Fruit fly (Drosophila melanogaster) whole organism, embryonic: ENCODE measurements around the gene CG33796.

ENCODE experiments used
- Antp ChIP-seq: fragments of 200-800 bp; sonication (Bioruptor generic); optimal IDR thresholded peaks from 3 replicates; lab custom pipeline; 2016; ENCODE audit warnings: missing biosample characterization, missing genetic modification characterization
- Blimp-1 ChIP-seq: fragments of 200-800 bp; sonication (Bioruptor generic); optimal IDR thresholded peaks from 3 replicates; lab custom pipeline; 2018; ENCODE audit warnings: missing biosample characterization, missing genetic modification characterization, mild to moderate bottlenecking, moderate library complexity, missing genetic modification reagents
- CG10321 ChIP-seq: fragments of 200-800 bp; sonication (Bioruptor generic); IDR thresholded peaks from 2 replicates; pipeline ENCODE4 v1.3.6; 2022; ENCODE audit warnings: missing biosample characterization, missing genetic modification characterization
- CG10654 ChIP-seq: fragments of 200-800 bp; sonication (Bioruptor generic); optimal IDR thresholded peaks from 2 replicates; lab custom pipeline; 2016; ENCODE audit warnings: missing biosample characterization, missing genetic modification characterization
- CG11695 ChIP-seq: fragments of 200-800 bp; sonication (Bioruptor generic); IDR thresholded peaks from 3 replicates; pipeline ENCODE4 v1.3.6; 2022; ENCODE audit warnings: missing biosample characterization, missing genetic modification characterization
- CG12299 ChIP-seq: fragments of 200-800 bp; sonication (Bioruptor generic); optimal IDR thresholded peaks from 2 replicates; lab custom pipeline; 2018; ENCODE audit warnings: missing biosample characterization, mild to moderate bottlenecking, missing genetic modification characterization
- CG13775 ChIP-seq: fragments of 200-800 bp; sonication (Bioruptor generic); optimal IDR thresholded peaks from 3 replicates; lab custom pipeline; 2017; ENCODE audit warnings: missing biosample characterization, mild to moderate bottlenecking, missing genetic modification characterization
- CG14667 ChIP-seq: fragments of 200-800 bp; sonication (Bioruptor generic); IDR thresholded peaks from 2 replicates; pipeline ENCODE4 v1.3.6; 2022; ENCODE audit warnings: missing biosample characterization, missing genetic modification characterization
- CG17361 ChIP-seq: fragments of 200-800 bp; sonication (Bioruptor generic); IDR thresholded peaks from 3 replicates; pipeline ENCODE4 v1.3.6; 2022; ENCODE audit warnings: missing biosample characterization, missing genetic modification characterization
- CG17829 ChIP-seq: fragments of 200-800 bp; optimal IDR thresholded peaks from 2 replicates; lab custom pipeline; 2019; ENCODE audit warnings: missing biosample characterization, mild to moderate bottlenecking, missing genetic modification characterization, moderate library complexity
- CG1792 ChIP-seq: fragments of 200-800 bp; sonication (Bioruptor generic); optimal IDR thresholded peaks from 2 replicates; lab custom pipeline; 2016; ENCODE audit warnings: missing biosample characterization, missing genetic modification characterization
- CG2199 ChIP-seq: fragments of 200-800 bp; sonication (Bioruptor generic); IDR thresholded peaks from 3 replicates; pipeline ENCODE4 v1.3.6; 2022; ENCODE audit warnings: missing biosample characterization, missing genetic modification characterization
- CG2678 ChIP-seq: fragments of 200-800 bp; sonication (Bioruptor generic); optimal IDR thresholded peaks from 3 replicates; lab custom pipeline; 2019; ENCODE audit warnings: missing biosample characterization, mild to moderate bottlenecking, missing genetic modification characterization, moderate library complexity
- CG3163 ChIP-seq: fragments of 200-800 bp; sonication (Bioruptor generic); optimal IDR thresholded peaks from 3 replicates; lab custom pipeline; 2016; ENCODE audit warnings: missing biosample characterization, missing genetic modification characterization
- CG3407 ChIP-seq: fragments of 200-800 bp; sonication (Bioruptor generic); optimal IDR thresholded peaks from 2 replicates; lab custom pipeline; 2018; ENCODE audit warnings: missing biosample characterization, mild to moderate bottlenecking, missing genetic modification characterization
- CG34422 ChIP-seq: fragments of 200-800 bp; sonication (Bioruptor generic); IDR thresholded peaks from 3 replicates; pipeline ENCODE4 v1.3.6; 2022; ENCODE audit warnings: missing biosample characterization, missing genetic modification characterization
- CG4617 ChIP-seq: fragments of 200-800 bp; sonication (Bioruptor generic); optimal IDR thresholded peaks from 3 replicates; lab custom pipeline; 2016; ENCODE audit warnings: missing biosample characterization, missing genetic modification characterization, borderline replicate concordance
- CG6175 ChIP-seq: fragments of 200-800 bp; sonication (Bioruptor generic); IDR thresholded peaks from 3 replicates; pipeline ENCODE4 v1.3.6; 2022; ENCODE audit warnings: missing biosample characterization, missing genetic modification characterization
- CG7987 ChIP-seq: fragments of 200-800 bp; sonication (Bioruptor generic); optimal IDR thresholded peaks from 2 replicates; lab custom pipeline; 2018; ENCODE audit warnings: missing biosample characterization, mild to moderate bottlenecking, missing genetic modification characterization, moderate library complexity
- CG8765 ChIP-seq: fragments of 200-800 bp; sonication (Bioruptor generic); IDR thresholded peaks from 2 replicates; pipeline ENCODE4 v1.3.6; 2022; ENCODE audit warnings: missing biosample characterization, missing genetic modification characterization
- CG9797 ChIP-seq: fragments of 200-800 bp; sonication (Bioruptor generic); optimal IDR thresholded peaks from 3 replicates; lab custom pipeline; 2018; ENCODE audit warnings: missing biosample characterization, mild to moderate bottlenecking, missing genetic modification characterization
- D19A ChIP-seq: fragments of 200-800 bp; optimal IDR thresholded peaks from 3 replicates; lab custom pipeline; 2019; ENCODE audit warnings: missing biosample characterization, mild to moderate bottlenecking, missing genetic modification characterization, moderate library complexity
- Dek ChIP-seq: fragments of 200-800 bp; sonication (Bioruptor generic); optimal IDR thresholded peaks from 3 replicates; lab custom pipeline; 2019; ENCODE audit warnings: missing biosample characterization, mild to moderate bottlenecking, missing genetic modification characterization, moderate library complexity
- Dip2 ChIP-seq: fragments of 200-800 bp; sonication (Bioruptor generic); IDR thresholded peaks from 2 replicates; pipeline ENCODE4 v1.3.6; 2022; ENCODE audit warnings: missing biosample characterization, missing genetic modification characterization
- Fer3 ChIP-seq: fragments of 200-800 bp; sonication (Bioruptor generic); optimal IDR thresholded peaks from 2 replicates; lab custom pipeline; 2018; ENCODE audit warnings: missing biosample characterization, mild to moderate bottlenecking, missing genetic modification characterization, moderate library complexity
- GATAe ChIP-seq: fragments of 200-800 bp; sonication (Bioruptor generic); conservative IDR thresholded peaks from 2 replicates; pipeline ENCODE4 v1.3.6; 2022; ENCODE audit warnings: missing biosample characterization, missing genetic modification characterization
- H15 ChIP-seq: fragments of 200-800 bp; sonication (Bioruptor generic); IDR thresholded peaks from 3 replicates; pipeline ENCODE4 v1.3.6; 2022; ENCODE audit warnings: missing biosample characterization, missing genetic modification characterization
- Hey ChIP-seq: fragments of 200-800 bp; sonication (Bioruptor generic); optimal IDR thresholded peaks from 3 replicates; lab custom pipeline; 2018; ENCODE audit warnings: missing biosample characterization, mild to moderate bottlenecking, missing genetic modification characterization
- Lim3 ChIP-seq: fragments of 200-800 bp; sonication (Bioruptor generic); IDR thresholded peaks from 2 replicates; pipeline ENCODE4 v1.3.6; 2022; ENCODE audit warnings: missing biosample characterization, missing genetic modification characterization
- Mrtf ChIP-seq: fragments of 200-800 bp; sonication (Bioruptor generic); IDR thresholded peaks from 3 replicates; pipeline ENCODE4 v1.3.6; 2022; ENCODE audit warnings: missing biosample characterization, missing genetic modification characterization
- NC2α ChIP-seq: fragments of 200-800 bp; sonication (Bioruptor generic); optimal IDR thresholded peaks from 2 replicates; lab custom pipeline; 2016; ENCODE audit warnings: missing biosample characterization, missing genetic modification characterization
- Scr ChIP-seq: fragments of 200-800 bp; sonication (Bioruptor generic); IDR thresholded peaks from 2 replicates; pipeline ENCODE4 v1.3.6; 2022; ENCODE audit warnings: missing biosample characterization, missing genetic modification characterization; ENCODE audit not compliant: partially characterized antibody
- Side ChIP-seq: fragments of 200-800 bp; sonication (Bioruptor generic); optimal IDR thresholded peaks from 2 replicates; lab custom pipeline; 2016; ENCODE audit warnings: missing biosample characterization, missing genetic modification characterization
- Trl ChIP-seq, 3 experiments: fragments of >200 bp in 2 of 3; fragments of 200-800 bp in 1 of 3; sonication (Bioruptor generic) in 1 of 3; optimal IDR thresholded peaks; 2 replicates in 1 of 3; 3 replicates in 2 of 3; lab custom pipeline; 2016 to 2017; ENCODE audit warnings: missing biosample characterization in 1 of 3, missing genetic modification characterization in 1 of 3
- ash1 ChIP-seq: fragments of 200-800 bp; sonication (Bioruptor generic); optimal IDR thresholded peaks from 2 replicates; lab custom pipeline; 2018; ENCODE audit warnings: missing biosample characterization, mild to moderate bottlenecking, missing genetic modification characterization
- cas ChIP-seq: fragments of 200-800 bp; sonication (Bioruptor generic); IDR thresholded peaks from 2 replicates; pipeline ENCODE4 v1.3.6; 2022; ENCODE audit warnings: missing biosample characterization, missing genetic modification characterization
- cg ChIP-seq: fragments of 200-800 bp; sonication (Bioruptor generic); optimal IDR thresholded peaks from 3 replicates; lab custom pipeline; 2019; ENCODE audit warnings: missing biosample characterization, mild to moderate bottlenecking, missing genetic modification characterization, moderate library complexity
- exex ChIP-seq: fragments of 200-800 bp; sonication (Bioruptor generic); optimal IDR thresholded peaks from 4 replicates; lab custom pipeline; 2018; ENCODE audit warnings: missing biosample characterization, mild to moderate bottlenecking, missing genetic modification characterization, moderate library complexity
- gem ChIP-seq: fragments of 200-800 bp; sonication (Bioruptor generic); optimal IDR thresholded peaks from 2 replicates; lab custom pipeline; 2019; ENCODE audit warnings: missing biosample characterization, mild to moderate bottlenecking, missing genetic modification characterization, moderate library complexity
- jing ChIP-seq: fragments of 200-800 bp; sonication (Bioruptor generic); optimal IDR thresholded peaks from 2 replicates; lab custom pipeline; 2018; ENCODE audit warnings: missing biosample characterization, mild to moderate bottlenecking, missing genetic modification characterization
- kay ChIP-seq: fragments of 200-800 bp; sonication (Bioruptor generic); optimal IDR thresholded peaks from 2 replicates; lab custom pipeline; 2016; ENCODE audit warnings: missing biosample characterization, missing genetic modification characterization
- ken ChIP-seq: fragments of 200-800 bp; sonication (Bioruptor generic); IDR thresholded peaks from 3 replicates; pipeline ENCODE4 v1.3.6; 2022; ENCODE audit warnings: missing biosample characterization, missing genetic modification characterization
- kni ChIP-seq: fragments of 200-800 bp; sonication (Bioruptor generic); optimal IDR thresholded peaks from 3 replicates; lab custom pipeline; 2017; ENCODE audit warnings: mild to moderate bottlenecking, missing biosample characterization, missing genetic modification reagents, missing genetic modification characterization
- mirr ChIP-seq: fragments of 200-800 bp; sonication (Bioruptor generic); optimal IDR thresholded peaks from 3 replicates; lab custom pipeline; 2018; ENCODE audit warnings: missing biosample characterization, mild to moderate bottlenecking, missing genetic modification characterization
- pfk ChIP-seq: fragments of 200-800 bp; sonication (Bioruptor generic); optimal IDR thresholded peaks from 2 replicates; lab custom pipeline; 2018; ENCODE audit warnings: missing biosample characterization, mild to moderate bottlenecking, missing genetic modification characterization, moderate library complexity
- prd ChIP-seq, 3 experiments: fragments of >200 bp in 2 of 3; fragments of 200-800 bp in 1 of 3; sonication (Bioruptor generic) in 1 of 3; optimal IDR thresholded peaks in 2 of 3; IDR thresholded peaks in 1 of 3; 2 replicates in 2 of 3; 3 replicates in 1 of 3; pipeline versions ENCODE4 v1.3.6 to Lab custom; 2017 to 2022; ENCODE audit warnings: missing biosample characterization in 1 of 3, missing genetic modification characterization in 1 of 3
- salm ChIP-seq: fragments of 200-800 bp; sonication (Bioruptor generic); optimal IDR thresholded peaks from 2 replicates; lab custom pipeline; 2018; ENCODE audit warnings: missing biosample characterization, mild to moderate bottlenecking, missing genetic modification characterization
- sim ChIP-seq: fragments of 200-800 bp; sonication (Bioruptor generic); IDR thresholded peaks from 2 replicates; pipeline ENCODE4 v1.3.6; 2022; ENCODE audit warnings: missing biosample characterization, missing genetic modification characterization

Gene CG33796

DNA sequence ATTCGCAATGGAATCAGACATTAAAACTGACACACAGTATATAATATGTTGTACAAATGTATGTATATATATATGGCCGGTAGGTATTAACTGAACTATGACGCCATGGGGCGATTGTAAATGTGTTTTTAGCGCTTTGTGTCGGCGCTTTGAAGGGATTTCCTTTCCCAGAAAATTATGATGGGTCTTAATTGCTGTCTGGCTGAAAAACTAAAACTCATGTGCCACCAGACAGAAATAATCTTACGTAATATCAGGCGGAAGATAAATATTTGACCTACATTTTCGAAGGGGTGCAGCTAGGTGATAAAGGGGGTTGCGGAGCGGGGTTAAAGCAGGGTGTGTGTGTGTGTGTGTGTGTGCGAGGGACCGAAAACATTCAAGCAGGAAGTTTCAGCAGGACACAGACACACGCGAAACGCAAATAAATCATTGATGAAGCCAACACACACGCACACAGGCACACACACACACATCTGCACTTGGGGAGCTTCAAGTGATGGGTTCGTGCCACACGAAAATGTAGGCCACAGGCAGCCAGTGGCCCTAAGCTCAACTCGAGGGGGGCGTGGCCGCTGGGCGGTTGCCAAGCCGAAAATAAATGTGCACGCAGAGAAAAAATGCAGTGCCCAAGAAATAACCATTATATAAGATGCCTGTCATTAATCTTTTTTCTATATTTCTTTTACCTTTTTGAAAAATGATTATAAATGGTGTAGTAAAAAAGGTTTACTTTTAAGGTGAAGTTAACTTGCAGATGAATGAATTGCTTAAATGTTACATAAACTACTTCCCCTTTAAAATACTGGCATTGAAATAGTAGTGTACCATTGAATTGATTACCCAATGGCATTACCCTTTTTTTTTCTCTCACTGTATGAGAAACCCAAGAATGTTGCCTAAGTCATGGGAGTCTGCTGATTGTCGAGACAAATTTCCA, 12.4 kb downstream of the CG33796 start (continued):
- no peak for TF ChIP-seq Trl (optimal IDR thresholded peaks at IDR 0.05; lab: Kevin White, UChicago)
- peak; percentile 39 for TF ChIP-seq Trl (GFP tag; optimal IDR thresholded peaks at IDR 0.05; lab: Kevin White, UChicago)
- TF ChIP-seq D19A (tag; lab: Kevin White, UChicago): peak; percentile 12
- peak; percentile 37 for TF ChIP-seq CG3407 (GFP tag; lab: Kevin White, UChicago)
- peak; percentile 76 for TF ChIP-seq CG2678
- no peak for TF ChIP-seq GATAe (GFP tag; lab: Robert Waterston, UW)
- TF ChIP-seq CG2199 (GFP tag; lab: Robert Waterston, UW): no peak
- no peak for TF ChIP-seq exex (tag; lab: Kevin White, UChicago)
- TF ChIP-seq Fer3 (tag; lab: Kevin White, UChicago): peak; percentile 39
- TF ChIP-seq CG6175 (GFP tag; lab: Robert Waterston, UW): no peak
- 0 out of 3 replicates have a peak, but pooled peaks have one; percentile 8 for TF ChIP-seq CG34422
- TF ChIP-seq CG12299: no peak
- TF ChIP-seq Antp: peak; percentile 14
- no peak for TF ChIP-seq mirr (GFP tag; lab: Kevin White, UChicago)
- no peak for TF ChIP-seq cas (GFP tag; lab: Robert Waterston, UW)
- TF ChIP-seq CG1792 (GFP tag; lab: Kevin White, UChicago): no peak
- no peak for TF ChIP-seq prd (optimal IDR thresholded peaks at IDR 0.05; lab: Kevin White, UChicago)
- TF ChIP-seq prd (GFP tag; IDR thresholded peaks at IDR 0.05; lab: Robert Waterston, UW): peak; percentile 34; the same call in 1 of the 3 replicates
- no peak for TF ChIP-seq H15
- peak; percentile 27 for TF ChIP-seq Side
- no peak for TF ChIP-seq CG7987
- peak; percentile 40; the same call in 2 of the 3 replicates for TF ChIP-seq CG17361 (GFP tag; lab: Robert Waterston, UW)
- peak; percentile 83 for TF ChIP-seq gem (tag; lab: Kevin White, UChicago)
- no peak for TF ChIP-seq CG14667
- peak; percentile 0 for TF ChIP-seq kay (GFP tag; lab: Kevin White, UChicago)
- TF ChIP-seq sim (GFP tag; lab: Robert Waterston, UW): no peak
- TF ChIP-seq CG4617 (GFP tag; lab: Kevin White, UChicago): no peak
- TF ChIP-seq CG9797 (GFP tag; lab: Kevin White, UChicago): no peak
- no peak for TF ChIP-seq salm (tag; lab: Kevin White, UChicago)
- no peak for TF ChIP-seq ken (GFP tag; lab: Robert Waterston, UW)
- TF ChIP-seq Hey (tag; lab: Kevin White, UChicago): no peak
- no peak for TF ChIP-seq ash1 (GFP tag; lab: Kevin White, UChicago)
- TF ChIP-seq Lim3 (GFP tag; lab: Robert Waterston, UW): 0 out of 2 replicates have a peak, but pooled peaks have one; percentile 22
- no peak for TF ChIP-seq kni (GFP tag; lab: Kevin White, UChicago)
- TF ChIP-seq Mrtf (GFP tag; lab: Robert Waterston, UW): no peak
- peak; percentile 16 for TF ChIP-seq CG10654 (GFP tag; lab: Kevin White, UChicago)
- peak; percentile 48 for TF ChIP-seq cg (GFP tag; lab: Kevin White, UChicago)
- TF ChIP-seq CG10321 (GFP tag; lab: Robert Waterston, UW): no peak
- peak; percentile 41 for TF ChIP-seq CG13775 (GFP tag; lab: Kevin White, UChicago)
- no peak for TF ChIP-seq CG3163 (GFP tag; lab: Kevin White, UChicago)
- TF ChIP-seq Blimp-1 (GFP tag; lab: Kevin White, UChicago): peak; percentile 68
- peak; percentile 44 for TF ChIP-seq Dek (tag; lab: Kevin White, UChicago)
- no peak for TF ChIP-seq NC2α
- peak; percentile 21 for TF ChIP-seq CG17829 (tag; lab: Kevin White, UChicago)
- TF ChIP-seq CG8765 (GFP tag; lab: Robert Waterston, UW): no peak
- no peak for TF ChIP-seq jing (GFP tag; lab: Kevin White, UChicago)
- TF ChIP-seq Dip2 (GFP tag; lab: Robert Waterston, UW): no peak
- no peak for TF ChIP-seq pfk (GFP tag; lab: Kevin White, UChicago)
- peak; percentile 57; the same call in 1 of the 3 replicates for TF ChIP-seq CG11695
- TF ChIP-seq Scr (GFP tag; lab: Robert Waterston, UW): no peak
